Worm (Caenorhabditis elegans): ENCODE results near the gene ddb-1.

ce11 chrIV:12075497-12075896, 45.5 kb downstream of the ddb-1 start, which contains the start of gene K08E4.7:
- no peak for TF ChIP-seq T23F11.4 (GFP tag; optimal IDR thresholded peaks at IDR 0.05)
- no peak for TF ChIP-seq hlh-13 (GFP tag; optimal IDR thresholded peaks at IDR 0.05)
- TF ChIP-seq sox-2 (GFP tag; IDR thresholded peaks at IDR 0.05) = no peak
- no peak for TF ChIP-seq elt-2 (tag; optimal IDR thresholded peaks at IDR 0.05)
